Worm (Caenorhabditis elegans) whole organism, late embryonic: ENCODE results near the gene nuaf-1.

Source experiments
- Y22D7AL.16 ChIP-seq: sonication (generic microtip); optimal IDR thresholded peaks from 2 replicates; lab custom pipeline; 2016; ENCODE audit warnings: missing genetic modification characterization, missing compliant biosample characterization
- hlh-13 ChIP-seq: fragments of 200-800 bp; sonication (Bioruptor generic); optimal IDR thresholded peaks from 2 replicates; lab custom pipeline; 2018; ENCODE audit warnings: mild to moderate bottlenecking, missing genetic modification characterization, missing compliant biosample characterization
- pha-4 ChIP-seq: fragments of 150-350 bp; optimal IDR thresholded peaks from 2 replicates; lab custom pipeline; 2018; ENCODE audit warnings: missing biosample characterization, missing genetic modification reagents, missing genetic modification characterization
- unc-86 ChIP-seq: sonication (generic microtip); optimal IDR thresholded peaks from 2 replicates; lab custom pipeline; 2016; ENCODE audit warnings: missing genetic modification characterization, missing compliant biosample characterization

DNA sequence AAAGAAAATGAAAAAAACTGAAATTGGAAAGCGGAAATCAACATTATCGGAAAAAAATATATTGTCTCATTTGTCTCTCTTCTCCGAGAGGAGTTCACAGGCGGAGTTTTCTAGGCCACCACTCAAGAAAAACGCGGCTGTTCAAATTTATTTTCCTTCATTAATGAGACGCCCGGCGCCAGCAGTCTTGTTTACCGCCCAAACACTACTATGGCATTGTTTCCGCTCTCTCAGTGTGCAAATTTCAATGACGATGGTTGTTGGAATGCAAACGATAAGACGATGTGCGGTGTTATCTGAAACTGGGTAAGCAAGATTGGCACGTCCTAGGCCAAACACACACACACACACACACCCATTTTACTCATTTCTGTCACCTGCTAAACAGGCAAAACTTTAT is 11.7 kb downstream of the nuaf-1 start, which contains the start of gene cav-2:
- TF ChIP-seq unc-86 (peak; percentile 12), pha-4 (tag; lab: Kevin White, UChicago) (no peak), hlh-13 (GFP tag; lab: Kevin White, UChicago) (no peak), Y22D7AL.16 (tag; lab: Kevin White, UChicago) (no peak)
